Worm (Caenorhabditis elegans) whole organism, young adult: ENCODE measurements around the gene F42F12.11.

Experiments
- C17E4.6 ChIP-seq: fragments of 200-800 bp; sonication (Bioruptor generic); IDR thresholded peaks from 2 replicates; pipeline ENCODE4 v1.3.6; 2022; ENCODE audit warnings: missing genetic modification reagents, missing genetic modification characterization, missing compliant biosample characterization
- D2030.7 ChIP-seq: fragments of 200-800 bp; sonication (Bioruptor generic); IDR thresholded peaks from 2 replicates; pipeline ENCODE4 v1.3.6; 2022; ENCODE audit warnings: missing genetic modification reagents, missing genetic modification characterization, missing compliant biosample characterization
- F22D6.2 ChIP-seq: sonication (generic microtip); optimal IDR thresholded peaks from 2 replicates; lab custom pipeline; 2016; ENCODE audit warnings: mild to moderate bottlenecking, missing genetic modification characterization, missing compliant biosample characterization
- F37B4.10 ChIP-seq: fragments of 200-800 bp; sonication (Bioruptor generic); IDR thresholded peaks from 2 replicates; pipeline ENCODE4 v1.3.6; 2022; ENCODE audit warnings: missing genetic modification characterization, missing compliant biosample characterization
- F52B5.7 ChIP-seq: sonication (generic microtip); optimal IDR thresholded peaks from 2 replicates; lab custom pipeline; 2016; ENCODE audit warnings: mild to moderate bottlenecking, missing genetic modification characterization, missing compliant biosample characterization
- Y53F4B.3 ChIP-seq: fragments of 200-800 bp; sonication (Bioruptor generic); IDR thresholded peaks from 2 replicates; pipeline ENCODE4 v1.3.6; 2022; ENCODE audit warnings: missing genetic modification reagents, missing genetic modification characterization, missing compliant biosample characterization
- Y79H2A.3 ChIP-seq: fragments of 200-800 bp; sonication (Bioruptor generic); conservative IDR thresholded peaks from 2 replicates; pipeline ENCODE4 v1.3.6; 2022; ENCODE audit warnings: missing genetic modification reagents, missing genetic modification characterization, missing compliant biosample characterization
- Y95B8A.8 ChIP-seq: fragments of 200-800 bp; sonication (Bioruptor generic); IDR thresholded peaks from 2 replicates; pipeline ENCODE4 v1.3.6; 2022; ENCODE audit warnings: missing genetic modification reagents, missing genetic modification characterization, missing compliant biosample characterization
- ZK185.1 ChIP-seq: sonication (generic microtip); optimal IDR thresholded peaks from 2 replicates; lab custom pipeline; 2016; ENCODE audit warnings: mild to moderate bottlenecking, missing genetic modification characterization, missing compliant biosample characterization; ENCODE audit not compliant: poor library complexity, severe bottlenecking
- akir-1 ChIP-seq: fragments of 200-800 bp; sonication (Bioruptor generic); optimal IDR thresholded peaks from 2 replicates; lab custom pipeline; 2018; ENCODE audit warnings: mild to moderate bottlenecking, missing genetic modification characterization, moderate library complexity, missing compliant biosample characterization
- atf-7 ChIP-seq: sonication (generic microtip); optimal IDR thresholded peaks from 2 replicates; lab custom pipeline; 2017; ENCODE audit warnings: mild to moderate bottlenecking, missing genetic modification characterization, missing compliant biosample characterization
- athp-1 ChIP-seq: sonication (generic microtip); optimal IDR thresholded peaks from 2 replicates; lab custom pipeline; 2017; ENCODE audit warnings: mild to moderate bottlenecking, missing genetic modification characterization, missing compliant biosample characterization
- attf-3 ChIP-seq: fragments of 200-800 bp; sonication (Bioruptor generic); conservative IDR thresholded peaks from 2 replicates; pipeline ENCODE4 v1.3.6; 2022; ENCODE audit warnings: missing genetic modification reagents, missing genetic modification characterization, missing compliant biosample characterization
- attf-5 ChIP-seq: fragments of 200-800 bp; sonication (Bioruptor generic); optimal IDR thresholded peaks from 2 replicates; lab custom pipeline; 2018; ENCODE audit warnings: mild to moderate bottlenecking, missing genetic modification characterization, missing compliant biosample characterization
- attf-6 ChIP-seq: fragments of 200-800 bp; sonication (Bioruptor generic); IDR thresholded peaks from 2 replicates; pipeline ENCODE4 v1.3.6; 2022; ENCODE audit warnings: missing genetic modification reagents, missing genetic modification characterization, missing compliant biosample characterization
- cebp-1 ChIP-seq, 2 experiments: fragments of 200-800 bp in 1 of 2; sonication (Bioruptor generic) in 1 of 2; sonication (generic microtip) in 1 of 2; IDR thresholded peaks in 1 of 2; optimal IDR thresholded peaks in 1 of 2; 2 replicates each; pipeline versions ENCODE4 v1.3.6 to Lab custom; 2017 to 2022; ENCODE audit warnings: missing compliant biosample characterization in 2 of 2, missing genetic modification characterization in 2 of 2, mild to moderate bottlenecking in 1 of 2, missing genetic modification reagents in 1 of 2, moderate library complexity in 1 of 2
- cebp-2 ChIP-seq: fragments of 200-800 bp; sonication (Bioruptor generic); IDR thresholded peaks from 2 replicates; pipeline ENCODE4 v1.3.6; 2022; ENCODE audit warnings: missing genetic modification characterization, missing compliant biosample characterization
- ceh-100 ChIP-seq: fragments of 200-800 bp; sonication (Bioruptor generic); IDR thresholded peaks from 2 replicates; pipeline ENCODE4 v1.3.6; 2022; ENCODE audit warnings: missing genetic modification reagents, missing genetic modification characterization, missing compliant biosample characterization
- ceh-58 ChIP-seq: fragments of 200-800 bp; sonication (Bioruptor generic); IDR thresholded peaks from 2 replicates; pipeline ENCODE4 v1.3.6; 2022; ENCODE audit warnings: missing genetic modification characterization, missing compliant biosample characterization
- ceh-79 ChIP-seq: sonication (generic microtip); optimal IDR thresholded peaks from 2 replicates; lab custom pipeline; 2017; ENCODE audit warnings: mild to moderate bottlenecking, missing genetic modification characterization, missing compliant biosample characterization
- ceh-91 ChIP-seq: fragments of 200-800 bp; sonication (Bioruptor generic); IDR thresholded peaks from 2 replicates; pipeline ENCODE4 v1.3.6; 2022; ENCODE audit warnings: missing genetic modification reagents, missing genetic modification characterization, missing compliant biosample characterization
- chd-7 ChIP-seq: sonication (generic microtip); optimal IDR thresholded peaks from 2 replicates; lab custom pipeline; 2016; ENCODE audit warnings: mild to moderate bottlenecking, missing genetic modification characterization, moderate library complexity, missing compliant biosample characterization
- egl-44 ChIP-seq: fragments of 200-800 bp; sonication (Bioruptor generic); IDR thresholded peaks from 2 replicates; pipeline ENCODE4 v1.3.6; 2022; ENCODE audit warnings: missing genetic modification reagents, missing genetic modification characterization, missing compliant biosample characterization
- egrh-3 ChIP-seq: fragments of 200-800 bp; sonication (Bioruptor generic); IDR thresholded peaks from 2 replicates; pipeline ENCODE4 v1.3.6; 2022; ENCODE audit warnings: missing genetic modification reagents, missing genetic modification characterization, missing compliant biosample characterization
- ekl-4 ChIP-seq: fragments of 200-800 bp; sonication (Bioruptor generic); IDR thresholded peaks from 2 replicates; pipeline ENCODE4 v1.3.6; 2022; ENCODE audit warnings: missing genetic modification reagents, missing genetic modification characterization, missing compliant biosample characterization
- him-1 ChIP-seq: sonication (generic microtip); optimal IDR thresholded peaks from 2 replicates; lab custom pipeline; 2016; ENCODE audit warnings: missing genotype, missing genetic modification reagents, missing genetic modification characterization, missing compliant biosample characterization
- hmg-20 ChIP-seq: fragments of 200-800 bp; sonication (Bioruptor generic); IDR thresholded peaks from 2 replicates; pipeline ENCODE4 v1.3.6; 2022; ENCODE audit warnings: missing genetic modification reagents, missing genetic modification characterization, missing compliant biosample characterization
- hrde-1 ChIP-seq: sonication (generic microtip); optimal IDR thresholded peaks from 2 replicates; lab custom pipeline; 2016; ENCODE audit warnings: missing genetic modification characterization, mild to moderate bottlenecking, missing compliant biosample characterization, moderate library complexity, missing genotype, missing genetic modification reagents, borderline replicate concordance
- let-526 ChIP-seq: fragments of 200-800 bp; sonication (Bioruptor generic); IDR thresholded peaks from 2 replicates; pipeline ENCODE4 v1.3.6; 2022; ENCODE audit warnings: missing genetic modification reagents, missing genetic modification characterization, missing compliant biosample characterization
- let-607 ChIP-seq, 2 experiments: fragments of 200-800 bp in 1 of 2; sonication (Bioruptor generic) in 1 of 2; sonication (generic microtip) in 1 of 2; optimal IDR thresholded peaks; 2 replicates each; lab custom pipeline; 2016 to 2018; ENCODE audit warnings: mild to moderate bottlenecking in 2 of 2, missing compliant biosample characterization in 2 of 2, missing genetic modification characterization in 2 of 2, moderate library complexity in 2 of 2, missing genotype in 1 of 2
- lin-26 ChIP-seq: fragments of 200-800 bp; sonication (Bioruptor generic); IDR thresholded peaks from 2 replicates; pipeline ENCODE4 v1.3.6; 2022; ENCODE audit warnings: missing genetic modification reagents, missing genetic modification characterization, missing compliant biosample characterization
- madf-10 ChIP-seq: sonication (generic microtip); optimal IDR thresholded peaks from 2 replicates; lab custom pipeline; 2016; ENCODE audit warnings: mild to moderate bottlenecking, missing genetic modification characterization, missing compliant biosample characterization
- madf-6 ChIP-seq: fragments of 200-800 bp; sonication (Bioruptor generic); IDR thresholded peaks from 2 replicates; pipeline ENCODE4 v1.3.6; 2022; ENCODE audit warnings: missing genetic modification reagents, missing genetic modification characterization, missing compliant biosample characterization
- mcd-1 ChIP-seq: fragments of 200-800 bp; sonication (Bioruptor generic); IDR thresholded peaks from 2 replicates; pipeline ENCODE4 v1.3.6; 2022; ENCODE audit warnings: missing genetic modification reagents, missing genetic modification characterization, missing compliant biosample characterization
- mel-28 ChIP-seq: sonication (generic microtip); optimal IDR thresholded peaks from 2 replicates; lab custom pipeline; 2016; ENCODE audit warnings: borderline replicate concordance, mild to moderate bottlenecking, missing genetic modification characterization, missing compliant biosample characterization
- mxl-1 ChIP-seq: sonication (generic microtip); optimal IDR thresholded peaks from 2 replicates; lab custom pipeline; 2016; ENCODE audit warnings: missing genetic modification characterization, missing compliant biosample characterization
- nfya-2 ChIP-seq: fragments of 200-800 bp; sonication (Bioruptor generic); IDR thresholded peaks from 2 replicates; pipeline ENCODE4 v1.3.6; 2022; ENCODE audit warnings: missing genetic modification reagents, missing genetic modification characterization, missing compliant biosample characterization
- nhr-179 ChIP-seq: sonication (generic microtip); optimal IDR thresholded peaks from 2 replicates; lab custom pipeline; 2016; ENCODE audit warnings: mild to moderate bottlenecking, missing genetic modification characterization, missing compliant biosample characterization
- nhr-80 ChIP-seq: sonication (generic microtip); optimal IDR thresholded peaks from 2 replicates; lab custom pipeline; 2016; ENCODE audit warnings: missing genetic modification characterization, missing compliant biosample characterization
- rcor-1 ChIP-seq: fragments of 200-800 bp; sonication (Bioruptor generic); IDR thresholded peaks from 2 replicates; pipeline ENCODE4 v1.3.6; 2022; ENCODE audit warnings: missing genetic modification reagents, missing genetic modification characterization, missing compliant biosample characterization
- rec-8 ChIP-seq, 2 experiments: sonication (generic microtip); optimal IDR thresholded peaks; 2 replicates each; lab custom pipeline; 2016; ENCODE audit warnings: mild to moderate bottlenecking in 2 of 2, missing genetic modification characterization in 2 of 2, missing genetic modification reagents in 2 of 2, missing genotype in 2 of 2, missing biosample characterization in 1 of 2, missing compliant biosample characterization in 1 of 2, moderate library complexity in 1 of 2
- sdz-38 ChIP-seq: sonication (generic microtip); optimal IDR thresholded peaks from 2 replicates; lab custom pipeline; 2016; ENCODE audit warnings: missing genotype, missing genetic modification characterization, missing compliant biosample characterization
- tbp1 ChIP-seq: fragments of 200-800 bp; sonication (Bioruptor generic); optimal IDR thresholded peaks from 2 replicates; lab custom pipeline; 2018; ENCODE audit warnings: mild to moderate bottlenecking, missing genetic modification characterization, missing compliant biosample characterization
- zfh-2 ChIP-seq: fragments of 200-800 bp; sonication (Bioruptor generic); conservative IDR thresholded peaks from 2 replicates; pipeline ENCODE4 v1.3.6; 2022; ENCODE audit warnings: missing genetic modification reagents, missing genetic modification characterization, missing compliant biosample characterization
- ztf-6 ChIP-seq: fragments of 200-800 bp; sonication (Bioruptor generic); IDR thresholded peaks from 2 replicates; pipeline ENCODE4 v1.3.6; 2022; ENCODE audit warnings: missing genetic modification reagents, missing genetic modification characterization, missing compliant biosample characterization

F42F12.11 gene

DNA sequence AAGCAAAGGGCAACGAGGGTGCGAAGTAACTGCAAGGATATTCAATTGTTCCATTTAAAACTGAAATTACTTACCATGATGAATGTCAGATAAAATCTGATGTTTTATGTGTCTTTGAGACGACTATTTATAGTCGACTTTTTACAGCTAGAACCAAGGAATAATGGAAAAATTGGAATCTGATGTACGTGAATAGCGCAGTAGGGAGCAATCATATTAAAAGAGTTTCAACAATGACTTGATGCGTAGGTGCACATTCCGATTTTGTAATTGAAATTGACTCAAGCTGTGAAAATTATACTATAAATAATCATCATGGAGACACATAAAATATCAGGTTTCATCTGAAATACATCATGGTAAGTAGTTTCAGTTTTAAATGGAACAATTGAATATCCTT lies 3.5 kb upstream of the F42F12.11 start, which contains the start of the genes nspc-9 and nspc-10:
TSS of gene nspc-9 (minus strand) at position 101 of the 400 bp plus-strand sequence.
TSS of gene nspc-10 (plus strand) at position 331 of the 400 bp plus-strand sequence.
- TF ChIP-seq F22D6.2: no peak
- no peak for TF ChIP-seq attf-6 (GFP tag; lab: Robert Waterston, UW)
- no peak for TF ChIP-seq ceh-100 (GFP tag; lab: Robert Waterston, UW)
- no peak for TF ChIP-seq attf-5
- no peak for TF ChIP-seq lin-26
- TF ChIP-seq ceh-58 (GFP tag; lab: Robert Waterston, UW): no peak
- TF ChIP-seq atf-7 (tag; lab: Kevin White, UChicago): no peak
- TF ChIP-seq nhr-80: no peak
- no peak for TF ChIP-seq nfya-2
- no peak for TF ChIP-seq hmg-20 (GFP tag; lab: Robert Waterston, UW)

DNA sequence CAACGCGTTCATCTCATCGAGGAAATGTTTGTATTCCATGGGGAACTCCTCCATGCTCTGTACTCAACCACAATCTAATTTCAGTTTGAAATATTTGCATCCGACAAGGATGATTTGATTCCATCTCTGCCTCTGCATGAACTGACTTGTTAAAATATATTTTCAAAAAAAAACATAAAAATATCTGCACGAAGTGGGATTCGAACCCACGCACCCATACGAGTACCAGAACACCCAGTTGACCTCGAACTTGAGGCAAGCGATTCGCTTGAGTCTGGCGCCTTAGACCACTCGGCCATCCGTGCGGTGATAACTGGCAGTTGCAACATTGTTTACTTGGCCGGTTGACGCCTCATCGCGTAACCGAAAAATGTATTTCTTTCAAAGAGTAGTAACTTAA lies 993 bp downstream of the F42F12.11 start:
- TF ChIP-seq let-607 (tag; optimal IDR thresholded peaks at IDR 0.05; lab: Kevin White, UChicago) (peak in 1 of 2 experiments; percentile 37), F52B5.7 (tag; lab: Kevin White, UChicago) (peak; percentile 58), cebp-2 (GFP tag; lab: Robert Waterston, UW) (0 out of 2 replicates have a peak, but pooled peaks have one; percentile 61), hrde-1 (tag; lab: Kevin White, UChicago) (peak; percentile 61), ceh-91 (no peak), atf-7 (tag; lab: Kevin White, UChicago) (peak; percentile 58), egrh-3 (peak; percentile 48; the same call in 1 of the 2 replicates), mel-28 (no peak), D2030.7 (GFP tag; lab: Robert Waterston, UW) (peak; percentile 93), chd-7 (tag; lab: Kevin White, UChicago) (peak; percentile 54), him-1 (peak; percentile 75), tbp1 (GFP tag; lab: Kevin White, UChicago) (peak; percentile 94), sdz-38 (tag; lab: Kevin White, UChicago) (peak; percentile 26), Y95B8A.8 (GFP tag; lab: Robert Waterston, UW) (0 out of 2 replicates have a peak, but pooled peaks have one; percentile 51), cebp-1 (GFP tag; IDR thresholded peaks at IDR 0.05; lab: Robert Waterston, UW) (no peak), cebp-1 (tag; optimal IDR thresholded peaks at IDR 0.05; lab: Kevin White, UChicago) (no peak), akir-1 (GFP tag; lab: Kevin White, UChicago) (peak; percentile 14), attf-5 (peak; percentile 48), ZK185.1 (tag; lab: Kevin White, UChicago) (peak; percentile 71), athp-1 (tag; lab: Kevin White, UChicago) (peak; percentile 54), attf-3 (0 out of 2 replicates have a peak, but pooled peaks have one; percentile 16), ztf-6 (GFP tag; lab: Robert Waterston, UW) (no peak), Y53F4B.3 (GFP tag; lab: Robert Waterston, UW) (0 out of 2 replicates have a peak, but pooled peaks have one; percentile 27), mxl-1 (tag; lab: Kevin White, UChicago) (peak; percentile 40), madf-6 (0 out of 2 replicates have a peak, but pooled peaks have one; percentile 49), ceh-100 (GFP tag; lab: Robert Waterston, UW) (no peak), zfh-2 (GFP tag; lab: Robert Waterston, UW) (no peak), Y79H2A.3 (GFP tag; lab: Robert Waterston, UW) (no peak), ceh-79 (tag; lab: Kevin White, UChicago) (peak; percentile 48), attf-6 (GFP tag; lab: Robert Waterston, UW) (peak; percentile 71), egl-44 (GFP tag; lab: Robert Waterston, UW) (0 out of 2 replicates have a peak, but pooled peaks have one; percentile 36), C17E4.6 (GFP tag; lab: Robert Waterston, UW) (no peak), lin-26 (peak; percentile 83), madf-10 (tag; lab: Kevin White, UChicago) (peak; percentile 41), F37B4.10 (GFP tag; lab: Robert Waterston, UW) (no peak), rcor-1 (GFP tag; lab: Robert Waterston, UW) (peak; percentile 72), ekl-4 (GFP tag; lab: Robert Waterston, UW) (0 out of 2 replicates have a peak, but pooled peaks have one; percentile 22), nhr-179 (tag; lab: Kevin White, UChicago) (peak; percentile 64), rec-8 (tag; optimal IDR thresholded peaks at IDR 0.05; lab: Kevin White, UChicago) (peak; percentile 35 to 69), let-526 (peak; percentile 51; the same call in 1 of the 2 replicates), mcd-1 (GFP tag; lab: Robert Waterston, UW) (no peak)
